Fruit fly (Drosophila melanogaster) whole organism, wandering third instar larva: Measurements from ENCODE around the gene Jhbp16.

Experiments used
- Abd-B ChIP-seq: fragments of >200 bp; optimal IDR thresholded peaks from 2 replicates; lab custom pipeline; 2017; ENCODE audit warnings: missing biosample characterization, missing genetic modification characterization
- CG32264 ChIP-seq: fragments of 200-800 bp; sonication (Bioruptor generic); optimal IDR thresholded peaks from 2 replicates; lab custom pipeline; 2016; ENCODE audit warnings: missing biosample characterization, missing genetic modification characterization
- CG9705 ChIP-seq: fragments of 200-800 bp; sonication (Bioruptor generic); optimal IDR thresholded peaks from 2 replicates; lab custom pipeline; 2018; ENCODE audit warnings: missing biosample characterization, mild to moderate bottlenecking, missing genetic modification characterization
- CrebA ChIP-seq: fragments of 200-800 bp; sonication (Bioruptor generic); optimal IDR thresholded peaks from 2 replicates; lab custom pipeline; 2016; ENCODE audit warnings: missing biosample characterization, mild to moderate bottlenecking, missing genetic modification characterization, borderline replicate concordance
- Dfd ChIP-seq: fragments of >200 bp; optimal IDR thresholded peaks from 2 replicates; lab custom pipeline; 2017; ENCODE audit warnings: missing biosample characterization, missing genetic modification characterization
- Dif ChIP-seq: fragments of 200-275, 200-300 bp; sonication (Bioruptor generic); optimal IDR thresholded peaks from 2 replicates; lab custom pipeline; 2018; ENCODE audit warnings: missing biosample characterization, missing genetic modification characterization; ENCODE audit not compliant: partially characterized antibody
- GATAd ChIP-seq: sonication (Bioruptor generic); optimal IDR thresholded peaks from 2 replicates; lab custom pipeline; 2016; ENCODE audit warnings: missing biosample characterization, missing genetic modification characterization
- HLH106 ChIP-seq: fragments of 200-800 bp; optimal IDR thresholded peaks from 3 replicates; lab custom pipeline; 2019; ENCODE audit warnings: missing biosample characterization, mild to moderate bottlenecking, missing genetic modification characterization, moderate library complexity
- Hnf4 ChIP-seq: fragments of 200-800 bp; sonication (Bioruptor generic); optimal IDR thresholded peaks from 2 replicates; lab custom pipeline; 2016; ENCODE audit warnings: missing biosample characterization, mild to moderate bottlenecking, missing genetic modification characterization
- Hr78 ChIP-seq: fragments of >200 bp; optimal IDR thresholded peaks from 2 replicates; lab custom pipeline; 2017; ENCODE audit warnings: missing biosample characterization, missing genetic modification characterization
- Hr83 ChIP-seq: fragments of 200-300 bp; sonication (Bioruptor generic); optimal IDR thresholded peaks from 2 replicates; lab custom pipeline; 2016; ENCODE audit warnings: missing biosample characterization, mild to moderate bottlenecking, missing genetic modification characterization, moderate library complexity; ENCODE audit not compliant: poor library complexity, severe bottlenecking
- Jra ChIP-seq: sonication (Bioruptor generic); optimal IDR thresholded peaks from 2 replicates; lab custom pipeline; 2016; ENCODE audit warnings: missing biosample characterization, missing genetic modification characterization
- Mio ChIP-seq: sonication (Bioruptor generic); optimal IDR thresholded peaks from 2 replicates; lab custom pipeline; 2016; ENCODE audit warnings: missing biosample characterization, missing genetic modification characterization
- Myc ChIP-seq: fragments of >200 bp; optimal IDR thresholded peaks from 2 replicates; lab custom pipeline; 2017
- N ChIP-seq: fragments of >200 bp; optimal IDR thresholded peaks from 2 replicates; lab custom pipeline; 2018; ENCODE audit warnings: missing biosample characterization, missing external identifiers, missing genetic modification characterization
- OdsH ChIP-seq: fragments of 200-800 bp; sonication (Bioruptor generic); optimal IDR thresholded peaks from 2 replicates; lab custom pipeline; 2016; ENCODE audit warnings: missing biosample characterization, mild to moderate bottlenecking, missing genetic modification characterization
- Rel ChIP-seq, 2 experiments: fragments of 200-800 bp; sonication (Bioruptor generic) in 1 of 2; optimal IDR thresholded peaks; 2 replicates in 1 of 2; 3 replicates in 1 of 2; lab custom pipeline; 2016 to 2019; ENCODE audit warnings: mild to moderate bottlenecking in 2 of 2, missing biosample characterization in 2 of 2, missing genetic modification characterization in 2 of 2, moderate library complexity in 1 of 2
- Sp1 ChIP-seq: fragments of 200-800 bp; sonication (Bioruptor generic); optimal IDR thresholded peaks from 3 replicates; lab custom pipeline; 2019; ENCODE audit warnings: missing biosample characterization, mild to moderate bottlenecking, missing genetic modification characterization, moderate library complexity
- Vsx2 ChIP-seq: fragments of 200-300, 225-300 bp; sonication (Bioruptor generic); optimal IDR thresholded peaks from 2 replicates; lab custom pipeline; 2018; ENCODE audit warnings: missing biosample characterization, missing genetic modification characterization; ENCODE audit not compliant: partially characterized antibody
- brk ChIP-seq: fragments of 200-800 bp; sonication (Bioruptor generic); optimal IDR thresholded peaks from 2 replicates; lab custom pipeline; 2016; ENCODE audit warnings: missing biosample characterization, mild to moderate bottlenecking, missing genetic modification characterization
- dl ChIP-seq, 2 experiments: fragments of 175-275, 200-275 bp in 1 of 2; fragments of 200-275 bp in 1 of 2; sonication (Bioruptor generic); optimal IDR thresholded peaks; lab custom pipeline; 2018; ENCODE audit warnings: mild to moderate bottlenecking in 2 of 2, missing biosample characterization in 2 of 2, missing genetic modification characterization in 2 of 2, moderate library complexity in 2 of 2; ENCODE audit not compliant: partially characterized antibody in 2 of 2, insufficient read depth in 1 of 2
- dmrt93B ChIP-seq: fragments of 200-800 bp; sonication (Bioruptor generic); optimal IDR thresholded peaks from 2 replicates; lab custom pipeline; 2018; ENCODE audit warnings: missing biosample characterization, mild to moderate bottlenecking, missing genetic modification characterization
- ey ChIP-seq: fragments of 200-800 bp; sonication (Bioruptor generic); optimal IDR thresholded peaks from 2 replicates; lab custom pipeline; 2016; ENCODE audit warnings: missing biosample characterization, missing genetic modification characterization
- foxo ChIP-seq, 2 experiments: fragments of 200-800 bp; sonication (Bioruptor generic); optimal IDR thresholded peaks; 2 replicates in 1 of 2; 3 replicates in 1 of 2; lab custom pipeline; 2016 to 2017; ENCODE audit warnings: missing biosample characterization in 2 of 2, missing genetic modification characterization in 2 of 2
- fru ChIP-seq: fragments of 200-800 bp; sonication (Bioruptor generic); optimal IDR thresholded peaks from 3 replicates; lab custom pipeline; 2016; ENCODE audit warnings: missing biosample characterization, mild to moderate bottlenecking, missing genetic modification characterization
- h ChIP-seq: fragments of 200-800 bp; sonication (Bioruptor generic); optimal IDR thresholded peaks from 3 replicates; lab custom pipeline; 2016; ENCODE audit warnings: missing biosample characterization, mild to moderate bottlenecking, missing genetic modification characterization
- lola ChIP-seq: fragments of >200 bp; optimal IDR thresholded peaks from 2 replicates; lab custom pipeline; 2017; ENCODE audit warnings: missing biosample characterization, missing genetic modification characterization
- pan ChIP-seq: fragments of >200 bp; optimal IDR thresholded peaks from 2 replicates; lab custom pipeline; 2017
- psq ChIP-seq: fragments of 200-800 bp; sonication (Bioruptor generic); optimal IDR thresholded peaks from 3 replicates; lab custom pipeline; 2017; ENCODE audit warnings: missing biosample characterization, mild to moderate bottlenecking, missing genetic modification characterization, moderate library complexity
- rgr ChIP-seq: fragments of 200-800 bp; sonication (Bioruptor generic); optimal IDR thresholded peaks from 3 replicates; lab custom pipeline; 2016; ENCODE audit warnings: missing biosample characterization, mild to moderate bottlenecking, missing genetic modification characterization
- sage ChIP-seq: fragments of 200-800 bp; sonication (Bioruptor generic); optimal IDR thresholded peaks from 2 replicates; lab custom pipeline; 2016; ENCODE audit warnings: missing biosample characterization, mild to moderate bottlenecking, missing genetic modification characterization
- sv ChIP-seq: fragments of 200-800 bp; sonication (Bioruptor generic); optimal IDR thresholded peaks from 3 replicates; lab custom pipeline; 2016; ENCODE audit warnings: missing biosample characterization, missing genetic modification characterization
- tai ChIP-seq: sonication (Bioruptor generic); optimal IDR thresholded peaks from 2 replicates; lab custom pipeline; 2016; ENCODE audit warnings: missing biosample characterization, missing genetic modification characterization
- usp ChIP-seq: fragments of >200 bp; optimal IDR thresholded peaks from 2 replicates; lab custom pipeline; 2017; ENCODE audit warnings: missing biosample characterization, missing genetic modification characterization
- woc ChIP-seq: sonication (Bioruptor generic); optimal IDR thresholded peaks from 2 replicates; lab custom pipeline; 2016; ENCODE audit warnings: missing biosample characterization, mild to moderate bottlenecking, missing genetic modification characterization

Jhbp16 gene

dm6 chr3R:21628213-21628800 lies 35.9 kb upstream of the Jhbp16 start:
- no peak for TF ChIP-seq HLH106 (tag; lab: Kevin White, UChicago)
- no peak for TF ChIP-seq pan (lab: Kevin White, UChicago)
- peak; percentile 35 for TF ChIP-seq fru (GFP tag; lab: Kevin White, UChicago)
- peak in 1 of 2 experiments; percentile 36 for TF ChIP-seq foxo (GFP tag; optimal IDR thresholded peaks at IDR 0.05; lab: Kevin White, UChicago)
- TF ChIP-seq CG9705 (GFP tag; lab: Kevin White, UChicago): no peak
- no peak for TF ChIP-seq Hr78 (GFP tag; lab: Kevin White, UChicago)
- TF ChIP-seq psq (GFP tag; lab: Kevin White, UChicago): peak; percentile 3
- no peak for TF ChIP-seq Mio (GFP tag; lab: Kevin White, UChicago)
- TF ChIP-seq rgr (GFP tag; lab: Kevin White, UChicago): peak; percentile 52
- TF ChIP-seq Myc (lab: Kevin White, UChicago): no peak
- TF ChIP-seq GATAd (GFP tag; lab: Kevin White, UChicago): no peak
- no peak for TF ChIP-seq Rel (GFP tag; optimal IDR thresholded peaks at IDR 0.05; lab: Kevin White, UChicago)
- no peak for TF ChIP-seq Rel (tag; optimal IDR thresholded peaks at IDR 0.05; lab: Kevin White, UChicago)
- TF ChIP-seq CrebA (GFP tag; lab: Kevin White, UChicago): no peak
- no peak for TF ChIP-seq Dif (GFP tag; lab: Kevin White, UChicago)
- TF ChIP-seq brk (GFP tag; lab: Kevin White, UChicago): no peak
- TF ChIP-seq usp (GFP tag; lab: Kevin White, UChicago): no peak
- TF ChIP-seq Hr83 (GFP tag; lab: Kevin White, UChicago): no peak
- no peak for TF ChIP-seq dl (GFP tag; optimal IDR thresholded peaks at IDR 0.05; lab: Kevin White, UChicago; ENCODE audit: insufficient read depth in 1 of 2, partially characterized antibody in 2 of 2)
- TF ChIP-seq ey (GFP tag; lab: Kevin White, UChicago): peak; percentile 19
- no peak for TF ChIP-seq Jra (GFP tag; lab: Kevin White, UChicago)
- no peak for TF ChIP-seq Vsx2
- no peak for TF ChIP-seq Sp1
- peak; percentile 31 for TF ChIP-seq OdsH (GFP tag; lab: Kevin White, UChicago)
- peak; percentile 9 for TF ChIP-seq woc (GFP tag; lab: Kevin White, UChicago)
- no peak for TF ChIP-seq CG32264
- no peak for TF ChIP-seq sv (GFP tag; lab: Kevin White, UChicago)
- no peak for TF ChIP-seq sage (GFP tag; lab: Kevin White, UChicago)
- TF ChIP-seq Hnf4: no peak
- peak; percentile 26 for TF ChIP-seq tai (GFP tag; lab: Kevin White, UChicago)
- peak; percentile 60 for TF ChIP-seq h

DNA sequence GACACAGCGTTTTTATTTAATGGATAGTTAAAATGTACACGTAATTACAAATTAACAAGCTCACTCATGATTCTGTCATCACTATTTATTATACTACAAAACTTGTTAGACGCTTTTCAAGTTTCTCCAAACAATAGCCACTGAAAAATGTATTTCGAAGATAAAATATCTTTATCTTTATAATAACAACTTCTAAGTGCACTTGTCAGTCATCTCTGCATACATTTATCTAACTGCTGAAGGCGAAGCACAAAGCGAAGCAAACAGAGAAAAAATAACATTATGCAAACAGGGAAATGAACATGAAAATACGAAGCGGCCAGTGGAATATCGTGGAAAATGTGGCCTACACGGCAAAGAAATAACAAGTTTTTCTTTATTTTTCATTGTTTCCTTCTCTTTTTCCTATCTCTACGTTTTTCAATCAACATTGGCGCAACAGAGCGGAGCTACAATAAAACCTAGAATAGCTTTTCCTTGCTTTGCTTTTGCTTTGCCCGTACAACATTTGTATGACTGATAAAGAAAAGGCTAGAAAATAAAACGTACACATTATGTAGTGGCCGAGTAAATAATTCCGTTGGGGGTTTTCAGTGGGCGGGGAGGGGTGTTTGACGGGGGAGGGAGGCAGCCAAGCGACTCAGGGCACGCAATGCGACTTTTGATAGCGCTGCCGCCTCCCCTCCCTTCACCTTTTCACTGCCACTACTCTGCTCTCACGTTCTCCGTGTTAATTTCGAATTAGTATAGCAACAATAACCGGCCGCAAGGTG lies 34.6 kb upstream of the Jhbp16 start:
- TF ChIP-seq Rel (GFP tag; optimal IDR thresholded peaks at IDR 0.05; lab: Kevin White, UChicago): no peak
- peak; percentile 35 for TF ChIP-seq Rel (tag; optimal IDR thresholded peaks at IDR 0.05; lab: Kevin White, UChicago)
- no peak for TF ChIP-seq pan (lab: Kevin White, UChicago)

- TF ChIP-seq Abd-B (GFP tag; lab: Kevin White, UChicago) (no peak), h (peak; percentile 43), CG9705 (GFP tag; lab: Kevin White, UChicago) (no peak), Hr78 (GFP tag; lab: Kevin White, UChicago) (no peak), Myc (lab: Kevin White, UChicago) (no peak), OdsH (GFP tag; lab: Kevin White, UChicago) (no peak), usp (GFP tag; lab: Kevin White, UChicago) (no peak), Dfd (GFP tag; lab: Kevin White, UChicago) (no peak), CrebA (GFP tag; lab: Kevin White, UChicago) (peak; percentile 80), ey (GFP tag; lab: Kevin White, UChicago) (no peak), Dif (GFP tag; lab: Kevin White, UChicago) (peak; percentile 15), brk (GFP tag; lab: Kevin White, UChicago) (peak; percentile 25), dmrt93B (GFP tag; lab: Kevin White, UChicago) (no peak), Hr83 (GFP tag; lab: Kevin White, UChicago) (peak; percentile 0), Rel (GFP tag; optimal IDR thresholded peaks at IDR 0.05; lab: Kevin White, UChicago) (no peak), Rel (tag; optimal IDR thresholded peaks at IDR 0.05; lab: Kevin White, UChicago) (peak; percentile 93), GATAd (GFP tag; lab: Kevin White, UChicago) (no peak), sv (GFP tag; lab: Kevin White, UChicago) (no peak), lola (GFP tag; lab: Kevin White, UChicago) (no peak), woc (GFP tag; lab: Kevin White, UChicago) (no peak), Jra (GFP tag; lab: Kevin White, UChicago) (peak; percentile 43), dl (GFP tag; optimal IDR thresholded peaks at IDR 0.05; lab: Kevin White, UChicago; ENCODE audit: insufficient read depth in 1 of 2, partially characterized antibody in 2 of 2) (no peak), tai (GFP tag; lab: Kevin White, UChicago) (no peak), psq (GFP tag; lab: Kevin White, UChicago) (peak; percentile 41), fru (GFP tag; lab: Kevin White, UChicago) (peak; percentile 7), foxo (GFP tag; optimal IDR thresholded peaks at IDR 0.05; lab: Kevin White, UChicago) (peak in 1 of 2 experiments; percentile 44), HLH106 (tag; lab: Kevin White, UChicago) (no peak), Sp1 (peak; percentile 56), sage (GFP tag; lab: Kevin White, UChicago) (no peak), Hnf4 (peak; percentile 20), CG32264 (peak; percentile 7), N (GFP tag; lab: Kevin White, UChicago) (no peak)
Observed at dm6 chr3R:21630226-21630857, 33.8 kb upstream of the Jhbp16 start.
